Fruit fly (Drosophila melanogaster) whole organism, embryonic: ENCODE measurements around the gene CG42553.
A peak's percentile ranks its signal among the peaks of the same experiment; 100 is the strongest.

Experiments used
- Antp ChIP-seq: fragments of 200-800 bp; sonication (Bioruptor generic); optimal IDR thresholded peaks from 3 replicates; lab custom pipeline; 2016; ENCODE audit warnings: missing biosample characterization, missing genetic modification characterization
- Awh ChIP-seq: fragments of 200-800 bp; sonication (Bioruptor generic); IDR thresholded peaks from 2 replicates; pipeline ENCODE4, ENCODE4 v1.3.6; 2022; ENCODE audit warnings: missing biosample characterization, missing genetic modification characterization
- BEAF-32 ChIP-seq: fragments of 200-800 bp; sonication (Bioruptor generic); optimal IDR thresholded peaks from 3 replicates; lab custom pipeline; 2017; ENCODE audit warnings: missing biosample characterization, missing genetic modification characterization, mild to moderate bottlenecking, moderate library complexity, missing genetic modification reagents
- CG1024 ChIP-seq: fragments of 200-800 bp; sonication (Bioruptor generic); IDR thresholded peaks from 2 replicates; pipeline ENCODE4 v1.3.6; 2022; ENCODE audit warnings: missing biosample characterization, missing genetic modification characterization
- CG10274 ChIP-seq: fragments of 200-800 bp; sonication (Bioruptor generic); optimal IDR thresholded peaks from 3 replicates; lab custom pipeline; 2017; ENCODE audit warnings: missing biosample characterization, mild to moderate bottlenecking, missing genetic modification characterization
- CG10431 ChIP-seq: fragments of 200-800 bp; sonication (Bioruptor generic); optimal IDR thresholded peaks from 3 replicates; lab custom pipeline; 2018; ENCODE audit warnings: missing biosample characterization, mild to moderate bottlenecking, missing genetic modification characterization
- CG11247 ChIP-seq: fragments of 200-800 bp; sonication (Bioruptor generic); IDR thresholded peaks from 2 replicates; pipeline ENCODE4 v1.3.6; 2022; ENCODE audit warnings: missing biosample characterization, missing genetic modification characterization
- CG11696 ChIP-seq: fragments of 200-800 bp; sonication (Bioruptor generic); IDR thresholded peaks from 2 replicates; pipeline ENCODE4 v1.3.6; 2022; ENCODE audit warnings: missing biosample characterization, missing genetic modification characterization
- CG12744 ChIP-seq: fragments of 200-800 bp; sonication (Bioruptor generic); optimal IDR thresholded peaks from 2 replicates; lab custom pipeline; 2016; ENCODE audit warnings: missing biosample characterization, missing genetic modification characterization
- CG14014 ChIP-seq: fragments of 200-800 bp; sonication (Bioruptor generic); IDR thresholded peaks from 2 replicates; pipeline ENCODE4 v1.3.6; 2022; ENCODE audit warnings: missing biosample characterization, missing genetic modification characterization
- CG17568 ChIP-seq: fragments of 200-800 bp; sonication (Bioruptor generic); optimal IDR thresholded peaks from 2 replicates; lab custom pipeline; 2018; ENCODE audit warnings: missing biosample characterization, mild to moderate bottlenecking, missing genetic modification characterization, moderate library complexity
- CG17912 ChIP-seq: fragments of 200-800 bp; sonication (Bioruptor generic); optimal IDR thresholded peaks from 2 replicates; lab custom pipeline; 2018; ENCODE audit warnings: missing biosample characterization, mild to moderate bottlenecking, missing genetic modification characterization
- CG18262 ChIP-seq: fragments of 200-800 bp; optimal IDR thresholded peaks from 3 replicates; lab custom pipeline; 2019; ENCODE audit warnings: missing biosample characterization, mild to moderate bottlenecking, missing genetic modification characterization, moderate library complexity
- CG18599 ChIP-seq: fragments of 200-800 bp; sonication (Bioruptor generic); optimal IDR thresholded peaks from 3 replicates; lab custom pipeline; 2017; ENCODE audit warnings: missing biosample characterization, missing genetic modification characterization, mild to moderate bottlenecking, moderate library complexity, missing genetic modification reagents
- CG2129 ChIP-seq: fragments of 200-800 bp; sonication (Bioruptor generic); IDR thresholded peaks from 2 replicates; pipeline ENCODE4 v1.3.6; 2022; ENCODE audit warnings: missing biosample characterization, missing genetic modification characterization; ENCODE audit not compliant: partially characterized antibody
- CG3163 ChIP-seq: fragments of 200-800 bp; sonication (Bioruptor generic); optimal IDR thresholded peaks from 3 replicates; lab custom pipeline; 2016; ENCODE audit warnings: missing biosample characterization, missing genetic modification characterization
- CG34224 ChIP-seq: fragments of 200-800 bp; sonication (Bioruptor generic); IDR thresholded peaks from 3 replicates; pipeline ENCODE4 v1.3.6; 2022; ENCODE audit warnings: missing biosample characterization, missing genetic modification characterization; ENCODE audit not compliant: partially characterized antibody
- CG3838 ChIP-seq: fragments of 200-800 bp; sonication (Bioruptor generic); optimal IDR thresholded peaks from 3 replicates; lab custom pipeline; 2016; ENCODE audit warnings: missing biosample characterization, missing genetic modification characterization
- CG4360 ChIP-seq: fragments of 200-800 bp; sonication (Bioruptor generic); IDR thresholded peaks from 2 replicates; pipeline ENCODE4 v1.3.6; 2022; ENCODE audit warnings: missing biosample characterization, missing genetic modification characterization
- CG4404 ChIP-seq: fragments of 200-800 bp; sonication (Bioruptor generic); IDR thresholded peaks from 2 replicates; pipeline ENCODE4 v1.3.6; 2022; ENCODE audit warnings: missing biosample characterization, missing genetic modification characterization
- CG6254 ChIP-seq: fragments of 200-800 bp; sonication (Bioruptor generic); optimal IDR thresholded peaks from 3 replicates; lab custom pipeline; 2017; ENCODE audit warnings: mild to moderate bottlenecking, missing biosample characterization, missing genetic modification reagents, missing genetic modification characterization
- CG7357 ChIP-seq: fragments of 200-800 bp; sonication (Bioruptor generic); IDR thresholded peaks from 3 replicates; pipeline ENCODE4 v1.3.6; 2022; ENCODE audit warnings: missing biosample characterization, missing genetic modification characterization
- CG8281 ChIP-seq: fragments of 200-800 bp; sonication (Bioruptor generic); optimal IDR thresholded peaks from 2 replicates; lab custom pipeline; 2018; ENCODE audit warnings: missing biosample characterization, mild to moderate bottlenecking, missing genetic modification characterization, moderate library complexity
- CG8924 ChIP-seq: fragments of 200-800 bp; optimal IDR thresholded peaks from 3 replicates; lab custom pipeline; 2019; ENCODE audit warnings: missing biosample characterization, mild to moderate bottlenecking, missing genetic modification characterization, moderate library complexity
- CG9215 ChIP-seq: fragments of 200-800 bp; sonication (Bioruptor generic); IDR thresholded peaks from 2 replicates; pipeline ENCODE4 v1.3.6; 2022; ENCODE audit warnings: missing biosample characterization, missing genetic modification characterization
- Dek ChIP-seq: fragments of 200-800 bp; sonication (Bioruptor generic); optimal IDR thresholded peaks from 3 replicates; lab custom pipeline; 2019; ENCODE audit warnings: missing biosample characterization, mild to moderate bottlenecking, missing genetic modification characterization, moderate library complexity
- Fer3 ChIP-seq: fragments of 200-800 bp; sonication (Bioruptor generic); optimal IDR thresholded peaks from 2 replicates; lab custom pipeline; 2018; ENCODE audit warnings: missing biosample characterization, mild to moderate bottlenecking, missing genetic modification characterization, moderate library complexity
- Gsc ChIP-seq: fragments of 200-800 bp; sonication (Bioruptor generic); IDR thresholded peaks from 2 replicates; pipeline ENCODE4 v1.3.6; 2022; ENCODE audit warnings: missing biosample characterization, missing genetic modification characterization
- HLH4C ChIP-seq: fragments of 200-800 bp; sonication (Bioruptor generic); IDR thresholded peaks from 3 replicates; pipeline ENCODE4 v1.3.6; 2022; ENCODE audit warnings: missing biosample characterization, missing genetic modification characterization; ENCODE audit not compliant: partially characterized antibody
- Hr51 ChIP-seq, 2 experiments: fragments of 200-800 bp; sonication (Bioruptor generic); optimal IDR thresholded peaks; 2 replicates in 1 of 2; 3 replicates in 1 of 2; lab custom pipeline; 2016 to 2018; ENCODE audit warnings: missing biosample characterization in 2 of 2, missing genetic modification characterization in 2 of 2, mild to moderate bottlenecking in 1 of 2, moderate library complexity in 1 of 2
- MTF-1 ChIP-seq: fragments of 200-800 bp; sonication (Bioruptor generic); optimal IDR thresholded peaks from 2 replicates; lab custom pipeline; 2018; ENCODE audit warnings: missing biosample characterization, mild to moderate bottlenecking, missing genetic modification characterization, borderline replicate concordance
- NC2α ChIP-seq: fragments of 200-800 bp; sonication (Bioruptor generic); optimal IDR thresholded peaks from 2 replicates; lab custom pipeline; 2016; ENCODE audit warnings: missing biosample characterization, missing genetic modification characterization
- Nf-YB ChIP-seq: fragments of 200-800 bp; sonication (Bioruptor generic); optimal IDR thresholded peaks from 3 replicates; lab custom pipeline; 2019; ENCODE audit warnings: missing biosample characterization, mild to moderate bottlenecking, missing genetic modification characterization, moderate library complexity
- al ChIP-seq: fragments of 200-800 bp; sonication (Bioruptor generic); IDR thresholded peaks from 2 replicates; pipeline ENCODE4 v1.3.6; 2022; ENCODE audit warnings: missing biosample characterization, missing genetic modification characterization
- corto ChIP-seq: fragments of 200-800 bp; sonication (Bioruptor generic); optimal IDR thresholded peaks from 2 replicates; lab custom pipeline; 2016; ENCODE audit warnings: missing biosample characterization, mild to moderate bottlenecking, missing genetic modification characterization, moderate library complexity
- danr ChIP-seq: fragments of 200-800 bp; sonication (Bioruptor generic); IDR thresholded peaks from 2 replicates; pipeline ENCODE4 v1.3.6; 2022; ENCODE audit warnings: missing biosample characterization, missing genetic modification characterization
- dmrt11E ChIP-seq: fragments of 200-800 bp; sonication (Bioruptor generic); optimal IDR thresholded peaks from 3 replicates; lab custom pipeline; 2018; ENCODE audit warnings: missing biosample characterization, mild to moderate bottlenecking, missing genetic modification characterization, moderate library complexity
- eve ChIP-seq, 2 experiments: fragments of >200 bp; optimal IDR thresholded peaks; 2 replicates each; lab custom pipeline; 2017; ENCODE audit warnings: missing biosample characterization in 2 of 2, missing genetic modification characterization in 2 of 2
- gem ChIP-seq: fragments of 200-800 bp; sonication (Bioruptor generic); optimal IDR thresholded peaks from 2 replicates; lab custom pipeline; 2019; ENCODE audit warnings: missing biosample characterization, mild to moderate bottlenecking, missing genetic modification characterization, moderate library complexity
- hb ChIP-seq: fragments of 200-800 bp; sonication (Bioruptor generic); IDR thresholded peaks from 3 replicates; pipeline ENCODE4 v1.3.6; 2022; ENCODE audit warnings: missing biosample characterization, missing genetic modification characterization; ENCODE audit not compliant: partially characterized antibody
- ind ChIP-seq: fragments of 200-800 bp; sonication (Bioruptor generic); optimal IDR thresholded peaks from 3 replicates; lab custom pipeline; 2016; ENCODE audit warnings: missing biosample characterization, missing genetic modification characterization
- ken ChIP-seq: fragments of 200-800 bp; sonication (Bioruptor generic); IDR thresholded peaks from 3 replicates; pipeline ENCODE4 v1.3.6; 2022; ENCODE audit warnings: missing biosample characterization, missing genetic modification characterization
- lab ChIP-seq: fragments of 200-800 bp; sonication (Bioruptor generic); optimal IDR thresholded peaks from 3 replicates; lab custom pipeline; 2017; ENCODE audit warnings: missing biosample characterization, missing genetic modification characterization, mild to moderate bottlenecking, moderate library complexity, missing genetic modification reagents
- lmd ChIP-seq: fragments of 200-800 bp; sonication (Bioruptor generic); IDR thresholded peaks from 2 replicates; pipeline ENCODE4 v1.3.6; 2022; ENCODE audit warnings: missing biosample characterization, missing genetic modification characterization
- otp ChIP-seq: fragments of 200-800 bp; sonication (Bioruptor generic); IDR thresholded peaks from 3 replicates; pipeline ENCODE4, ENCODE4 v1.3.6; 2022; ENCODE audit warnings: missing biosample characterization, missing genetic modification characterization
- pros ChIP-seq: fragments of 200-800 bp; sonication (Bioruptor generic); optimal IDR thresholded peaks from 3 replicates; lab custom pipeline; 2019; ENCODE audit warnings: missing biosample characterization, mild to moderate bottlenecking, missing genetic modification characterization, moderate library complexity
- repo ChIP-seq: fragments of 200-800 bp; sonication (Bioruptor generic); optimal IDR thresholded peaks from 2 replicates; lab custom pipeline; 2016; ENCODE audit warnings: missing biosample characterization, missing genetic modification characterization
- twi ChIP-seq: fragments of 200-800 bp; optimal IDR thresholded peaks from 2 replicates; lab custom pipeline; 2019; ENCODE audit warnings: missing biosample characterization, mild to moderate bottlenecking, missing genetic modification characterization, moderate library complexity
- vvl ChIP-seq: fragments of 200-800 bp; sonication (Bioruptor generic); IDR thresholded peaks from 2 replicates; pipeline ENCODE4 v1.3.6; 2022; ENCODE audit warnings: missing biosample characterization, missing genetic modification characterization

CG42553 gene

dm6 chr3L:799837-800513 lies 33.9 kb upstream of the CG42553 start (continued):
- TF ChIP-seq Hr51 (GFP tag; optimal IDR thresholded peaks at IDR 0.05; lab: Kevin White, UChicago) = peak in 1 of 2 experiments; percentile 20
- peak; percentile 18 for TF ChIP-seq CG8924 (tag; lab: Kevin White, UChicago)
- no peak for TF ChIP-seq CG11247
- no peak for TF ChIP-seq al
- TF ChIP-seq CG18599 (GFP tag; lab: Kevin White, UChicago) = no peak
- no peak for TF ChIP-seq CG17568 (GFP tag; lab: Kevin White, UChicago)
- TF ChIP-seq CG3163 (GFP tag; lab: Kevin White, UChicago) = no peak
- TF ChIP-seq pros (GFP tag; lab: Kevin White, UChicago) = peak; percentile 32
- peak; percentile 5 for TF ChIP-seq Antp (GFP tag; lab: Kevin White, UChicago)
- no peak for TF ChIP-seq CG12744 (GFP tag; lab: Kevin White, UChicago)
- TF ChIP-seq CG7357 (GFP tag; lab: Robert Waterston, UW) = peak; percentile 52; the same call in 1 of the 3 replicates
- TF ChIP-seq repo (GFP tag; lab: Kevin White, UChicago) = no peak
- TF ChIP-seq twi (tag; lab: Kevin White, UChicago) = peak; percentile 37
- peak; percentile 64; the same call in 1 of the 2 replicates for TF ChIP-seq vvl
- no peak for TF ChIP-seq CG34224 (GFP tag; lab: Robert Waterston, UW)
- TF ChIP-seq CG10274 (GFP tag; lab: Kevin White, UChicago) = no peak
- no peak for TF ChIP-seq MTF-1 (GFP tag; lab: Kevin White, UChicago)
- TF ChIP-seq CG9215 = no peak
- TF ChIP-seq ken = no peak
- no peak for TF ChIP-seq NC2α (GFP tag; lab: Kevin White, UChicago)
- TF ChIP-seq CG1024 (GFP tag; lab: Robert Waterston, UW) = peak; percentile 49; the same call in 1 of the 2 replicates
- no peak for TF ChIP-seq hb (GFP tag; lab: Robert Waterston, UW)
- no peak for TF ChIP-seq CG11696 (GFP tag; lab: Robert Waterston, UW)
- peak; percentile 62 for TF ChIP-seq CG6254 (GFP tag; lab: Kevin White, UChicago)
- no peak for TF ChIP-seq CG14014 (GFP tag; lab: Robert Waterston, UW)
- no peak for TF ChIP-seq Nf-YB (GFP tag; lab: Kevin White, UChicago)
- no peak for TF ChIP-seq CG10431 (GFP tag; lab: Kevin White, UChicago)
- no peak for TF ChIP-seq Fer3
- TF ChIP-seq gem (tag; lab: Kevin White, UChicago) = peak; percentile 67
- no peak for TF ChIP-seq CG4404 (GFP tag; lab: Robert Waterston, UW)
- peak; percentile 57 for TF ChIP-seq Awh (GFP tag; lab: Robert Waterston, UW)
- peak; percentile 11 for TF ChIP-seq dmrt11E (tag; lab: Kevin White, UChicago)
- 0 out of 2 replicates have a peak, but pooled peaks have one; percentile 17 for TF ChIP-seq lmd (GFP tag; lab: Robert Waterston, UW)
- peak; percentile 17 for TF ChIP-seq ind (GFP tag; lab: Kevin White, UChicago)
- no peak for TF ChIP-seq HLH4C (GFP tag; lab: Robert Waterston, UW)
- TF ChIP-seq Dek = no peak
- TF ChIP-seq eve (GFP tag; optimal IDR thresholded peaks at IDR 0.05; lab: Kevin White, UChicago) = peak in 1 of 2 experiments; percentile 57
- TF ChIP-seq CG2129 (GFP tag; lab: Robert Waterston, UW) = no peak
- TF ChIP-seq CG3838 = no peak
- no peak for TF ChIP-seq BEAF-32 (GFP tag; lab: Kevin White, UChicago)
- TF ChIP-seq Gsc (GFP tag; lab: Robert Waterston, UW) = no peak
- TF ChIP-seq CG18262 (tag; lab: Kevin White, UChicago) = peak; percentile 64
- TF ChIP-seq danr (GFP tag; lab: Robert Waterston, UW) = 0 out of 2 replicates have a peak, but pooled peaks have one; percentile 29
- TF ChIP-seq otp (GFP tag; lab: Robert Waterston, UW) = peak; percentile 72; the same call in 1 of the 3 replicates
- TF ChIP-seq CG17912 (GFP tag; lab: Kevin White, UChicago) = no peak
- TF ChIP-seq lab (GFP tag; lab: Kevin White, UChicago) = no peak
- TF ChIP-seq CG8281 (tag; lab: Kevin White, UChicago) = no peak
- TF ChIP-seq CG4360 (GFP tag; lab: Robert Waterston, UW) = no peak; the same call in 1 of the 2 replicates
- no peak for TF ChIP-seq corto (GFP tag; lab: Kevin White, UChicago)
